Fruit fly (Drosophila melanogaster) whole organism, prepupa: ENCODE data around the gene CG42512.

Experiments
- Blimp-1 ChIP-seq: fragments of 200-800 bp; sonication (Bioruptor generic); optimal IDR thresholded peaks from 3 replicates; lab custom pipeline; 2017; ENCODE audit warnings: missing biosample characterization, missing genetic modification characterization, mild to moderate bottlenecking, moderate library complexity, missing genetic modification reagents
- CG11294 ChIP-seq: fragments of 200-800 bp; sonication (Bioruptor generic); IDR thresholded peaks from 2 replicates; pipeline ENCODE4 v1.3.6; 2022; ENCODE audit warnings: missing biosample characterization, missing genetic modification characterization
- Met ChIP-seq: fragments of 200-800 bp; sonication (Bioruptor generic); optimal IDR thresholded peaks from 3 replicates; lab custom pipeline; 2016; ENCODE audit warnings: missing biosample characterization, missing genetic modification characterization
- pdm3 ChIP-seq: fragments of 200-800 bp; sonication (Bioruptor generic); optimal IDR thresholded peaks from 3 replicates; lab custom pipeline; 2016; ENCODE audit warnings: missing biosample characterization, missing genetic modification characterization
- spab ChIP-seq: fragments of 200-800 bp; sonication (Bioruptor generic); optimal IDR thresholded peaks from 2 replicates; lab custom pipeline; 2017; ENCODE audit warnings: missing biosample characterization, mild to moderate bottlenecking, missing genetic modification characterization, missing genetic modification reagents

- TF ChIP-seq pdm3 (no peak), Met (GFP tag; lab: Kevin White, UChicago) (no peak), Blimp-1 (no peak), CG11294 (GFP tag; lab: Robert Waterston, UW) (no peak), spab (GFP tag; lab: Kevin White, UChicago) (no peak)
These were observed 19.0 kb upstream of the CG42512 start, which contains the start of gene CG9777 for dm6 chrX:16632135-16632534.
